Worm (Caenorhabditis elegans) whole organism, late embryonic: Measurements from ENCODE around the gene col-186.

ENCODE experiments used
- K02D7.2 ChIP-seq: sonication (generic microtip); optimal IDR thresholded peaks from 2 replicates; lab custom pipeline; 2017; ENCODE audit warnings: mild to moderate bottlenecking, missing genetic modification characterization, missing compliant biosample characterization
- ama-1 ChIP-seq: fragments of 150-350 bp; optimal IDR thresholded peaks from 2 replicates; lab custom pipeline; 2014
- ceh-2 ChIP-seq: sonication (generic microtip); optimal IDR thresholded peaks from 2 replicates; lab custom pipeline; 2016; ENCODE audit warnings: missing genotype, missing genetic modification characterization, missing compliant biosample characterization
- dve-1 ChIP-seq: sonication (generic microtip); optimal IDR thresholded peaks from 2 replicates; lab custom pipeline; 2017; ENCODE audit warnings: antibody characterized with exemption, mild to moderate bottlenecking, missing genetic modification characterization, missing compliant biosample characterization
- elt-2 ChIP-seq: sonication (generic microtip); optimal IDR thresholded peaks from 2 replicates; lab custom pipeline; 2016; ENCODE audit warnings: missing genetic modification reagents, missing genetic modification characterization, missing compliant biosample characterization
- hlh-30 ChIP-seq: sonication (generic microtip); optimal IDR thresholded peaks from 2 replicates; lab custom pipeline; 2017; ENCODE audit warnings: antibody characterized with exemption, missing genetic modification characterization, missing compliant biosample characterization; ENCODE audit not compliant: insufficient read depth
- mec-3 ChIP-seq: sonication (generic microtip); optimal IDR thresholded peaks from 2 replicates; lab custom pipeline; 2016; ENCODE audit warnings: borderline replicate concordance, missing genetic modification characterization, missing compliant biosample characterization
- nfya-1 ChIP-seq: sonication (generic microtip); optimal IDR thresholded peaks from 2 replicates; lab custom pipeline; 2017; ENCODE audit warnings: missing genetic modification characterization, mild to moderate bottlenecking, missing compliant biosample characterization, antibody characterized with exemption, moderate library complexity
- nhr-11 ChIP-seq: fragments of 150-350 bp; optimal IDR thresholded peaks from 2 replicates; lab custom pipeline; 2014; ENCODE audit warnings: missing biosample characterization, missing genetic modification characterization
- nhr-232 ChIP-seq: sonication (generic microtip); optimal IDR thresholded peaks from 2 replicates; lab custom pipeline; 2016; ENCODE audit warnings: missing genetic modification characterization, missing compliant biosample characterization
- pag-3 ChIP-seq: sonication (generic microtip); optimal IDR thresholded peaks from 2 replicates; lab custom pipeline; 2016; ENCODE audit warnings: missing compliant biosample characterization, missing genetic modification characterization, borderline replicate concordance
- pax-1 ChIP-seq: fragments of 150-350 bp; optimal IDR thresholded peaks from 2 replicates; lab custom pipeline; 2014; ENCODE audit warnings: missing biosample characterization, missing genetic modification characterization
- unc-55 ChIP-seq: sonication (generic microtip); optimal IDR thresholded peaks from 2 replicates; lab custom pipeline; 2017; ENCODE audit warnings: missing biosample characterization, missing genetic modification reagents, missing genetic modification characterization

DNA sequence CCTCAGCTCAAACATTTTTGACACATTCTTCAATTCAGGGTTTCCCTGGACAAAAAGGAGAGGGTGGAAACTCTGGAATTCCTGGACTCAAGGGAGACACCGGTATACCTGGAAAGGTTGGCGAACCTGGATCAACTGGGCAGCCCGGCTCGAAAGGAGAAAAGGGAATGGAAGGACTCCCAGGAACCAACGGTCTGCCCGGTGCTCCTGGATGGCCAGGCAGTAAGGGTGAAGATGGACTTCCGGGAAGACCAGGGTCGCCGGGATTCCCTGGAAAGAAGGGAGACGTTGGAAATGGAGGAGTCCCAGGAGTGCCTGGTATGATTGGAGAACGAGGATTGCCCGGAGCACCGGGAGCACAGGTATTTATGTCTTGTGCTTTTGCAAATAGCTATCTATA is 5.5 kb upstream of the col-186 start:
- TF ChIP-seq nhr-11 (tag; lab: Kevin White, UChicago), result no peak
- TF ChIP-seq pax-1, result no peak
- peak; percentile 12 for TF ChIP-seq mec-3
- no peak for TF ChIP-seq pag-3 (tag; lab: Kevin White, UChicago)
- TF ChIP-seq unc-55 (GFP tag; lab: Kevin White, UChicago), result no peak
- TF ChIP-seq ceh-2, result no peak
- TF ChIP-seq ama-1 (lab: Kevin White, UChicago), result no peak
- TF ChIP-seq elt-2 (tag; lab: Kevin White, UChicago), result no peak
- no peak for TF ChIP-seq K02D7.2
- no peak for TF ChIP-seq nfya-1 (tag; lab: Kevin White, UChicago)
- TF ChIP-seq dve-1 (tag; lab: Kevin White, UChicago), result no peak
- no peak for TF ChIP-seq nhr-232 (tag; lab: Kevin White, UChicago)
- no peak for TF ChIP-seq hlh-30 (tag; lab: Kevin White, UChicago)
